Worm (Caenorhabditis elegans): ENCODE measurements around the gene str-138.

Gene str-138

DNA sequence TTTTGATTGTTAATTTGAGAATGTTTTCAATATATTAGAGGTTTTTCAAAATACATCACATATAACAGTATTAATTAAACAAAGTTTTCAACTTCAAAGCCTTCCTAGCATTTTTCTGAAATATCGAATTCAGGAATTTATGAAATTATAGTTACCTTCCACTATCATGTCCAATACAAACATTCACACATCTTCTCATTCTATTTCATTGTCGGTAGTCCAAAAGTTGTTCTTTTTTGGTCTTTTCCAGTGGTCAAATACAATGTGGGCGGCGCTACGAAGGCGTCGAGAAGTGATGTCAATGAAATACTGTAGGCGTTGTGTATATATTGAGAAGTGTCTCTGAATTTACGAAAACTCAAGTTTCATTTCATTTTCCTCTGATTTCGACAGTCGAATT is 17.3 kb downstream of the str-138 start, which contains the start of gene catp-3 (continued):
- no peak for TF ChIP-seq hlh-12 (tag; optimal IDR thresholded peaks at IDR 0.05)
- TF ChIP-seq hlh-26 (GFP tag; conservative IDR thresholded peaks at IDR 0.05), result no peak

DNA sequence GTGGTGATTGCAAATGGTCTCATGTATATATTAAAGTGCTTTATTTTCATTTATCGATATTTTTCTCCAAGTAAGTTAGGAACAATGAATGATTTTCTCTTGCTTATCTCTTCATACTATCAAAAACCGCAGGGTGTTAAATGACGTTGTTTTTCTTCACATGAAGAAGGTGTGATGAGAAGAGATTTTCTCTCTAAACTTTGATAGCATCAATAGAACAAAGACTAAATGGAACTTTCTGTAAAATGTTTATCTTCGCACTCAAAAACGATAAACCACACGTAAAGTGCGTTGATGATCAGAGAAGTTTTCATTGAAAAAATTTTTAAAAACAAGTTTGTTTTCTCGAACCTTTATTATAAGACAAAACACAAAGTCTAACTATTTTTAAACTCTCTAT is 21.4 kb downstream of the str-138 start:
- TF ChIP-seq lsl-1 (GFP tag; optimal IDR thresholded peaks at IDR 0.05), result no peak
- no peak for TF ChIP-seq ceh-40 (GFP tag; IDR thresholded peaks at IDR 0.05)
- TF ChIP-seq dpff-1 (tag; optimal IDR thresholded peaks at IDR 0.05), result no peak
- no peak for TF ChIP-seq cebp-1 (GFP tag; IDR thresholded peaks at IDR 0.05)
- TF ChIP-seq cebp-1 (tag; optimal IDR thresholded peaks at IDR 0.05), result no peak
- no peak for TF ChIP-seq efl-1 (GFP tag; optimal IDR thresholded peaks at IDR 0.05)
- no peak for TF ChIP-seq let-526 (GFP tag; IDR thresholded peaks at IDR 0.05)
- TF ChIP-seq tbx-9 (tag; optimal IDR thresholded peaks at IDR 0.05; ENCODE audit: borderline replicate concordance), result no peak
- no peak for TF ChIP-seq mes-4 (tag; optimal IDR thresholded peaks at IDR 0.05)

DNA sequence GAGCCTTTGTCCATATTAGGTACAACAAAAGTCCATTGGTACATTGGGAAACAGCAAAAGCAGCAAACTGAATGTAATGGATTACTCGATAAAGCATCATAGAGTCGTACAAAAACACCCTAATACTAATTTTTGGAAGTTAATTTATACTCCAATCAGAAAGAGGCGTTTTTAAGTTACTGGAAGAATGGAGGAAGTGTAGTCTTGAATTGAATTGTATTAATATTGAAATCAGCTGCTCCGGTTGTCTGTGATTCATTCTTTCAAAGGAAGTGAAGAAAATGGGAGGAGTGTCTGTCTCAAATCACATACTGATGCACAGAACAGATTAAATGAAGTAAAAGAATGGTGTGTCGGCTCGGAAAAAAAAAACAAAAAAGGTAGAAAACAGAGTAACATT is 23.1 kb downstream of the str-138 start, which contains the start of gene str-131:
TSS of gene str-131 (minus strand) at position 101 of the 400 bp plus-strand sequence.
- TF ChIP-seq pbrm-1 (GFP tag; IDR thresholded peaks at IDR 0.05), result no peak
- no peak for TF ChIP-seq nfyb-1 (GFP tag; IDR thresholded peaks at IDR 0.05)
- TF ChIP-seq ama-1 (optimal IDR thresholded peaks at IDR 0.05), result no peak
- no peak for TF ChIP-seq ama-1 (GFP tag; optimal IDR thresholded peaks at IDR 0.05)
- no peak for TF ChIP-seq ekl-4 (GFP tag; IDR thresholded peaks at IDR 0.05)

DNA sequence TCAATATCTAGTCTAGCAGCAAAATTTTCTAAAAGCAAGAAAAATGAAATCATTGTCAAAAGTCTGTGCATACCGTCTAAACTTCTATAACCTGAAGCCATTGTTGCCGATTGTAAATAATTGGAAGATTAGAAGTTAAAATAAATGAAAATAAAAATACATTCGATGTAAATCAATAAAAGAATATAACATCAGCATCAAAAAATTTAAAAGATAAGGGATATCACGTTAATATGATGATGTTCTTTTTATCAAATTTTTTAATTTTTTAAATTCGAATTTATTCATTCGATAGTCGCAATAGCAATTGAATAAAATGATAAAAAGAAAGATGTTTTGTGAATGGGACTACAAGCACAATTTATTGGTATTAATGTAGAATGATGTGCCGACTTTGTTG is 26.7 kb downstream of the str-138 start, which contains the start of gene C09H5.7:
TSS of gene C09H5.7 (minus strand) at position 101 of the 400 bp plus-strand sequence.
- no peak for TF ChIP-seq ceh-91 (GFP tag; IDR thresholded peaks at IDR 0.05)
- TF ChIP-seq Y53F4B.3 (GFP tag; IDR thresholded peaks at IDR 0.05), result no peak
- TF ChIP-seq attf-6 (GFP tag; IDR thresholded peaks at IDR 0.05), result no peak
- TF ChIP-seq ZK185.1 (tag; optimal IDR thresholded peaks at IDR 0.05; ENCODE audit: poor library complexity, severe bottlenecking), result no peak
- no peak for TF ChIP-seq ztf-3 (GFP tag; optimal IDR thresholded peaks at IDR 0.05)
- TF ChIP-seq lin-35 (GFP tag; optimal IDR thresholded peaks at IDR 0.05), result no peak
- no peak for TF ChIP-seq mel-28 (tag; optimal IDR thresholded peaks at IDR 0.05; ENCODE audit: borderline replicate concordance)
- no peak for TF ChIP-seq Y79H2A.3 (GFP tag; conservative IDR thresholded peaks at IDR 0.05)
- no peak for TF ChIP-seq F10E7.11 (tag; optimal IDR thresholded peaks at IDR 0.05)
- TF ChIP-seq nfya-2 (GFP tag; IDR thresholded peaks at IDR 0.05), result no peak
- TF ChIP-seq B0336.3 (GFP tag; IDR thresholded peaks at IDR 0.05), result no peak
- no peak for TF ChIP-seq aptf-3 (GFP tag; IDR thresholded peaks at IDR 0.05)
- TF ChIP-seq ztf-26 (tag; optimal IDR thresholded peaks at IDR 0.05), result no peak
- TF ChIP-seq nhr-120 (GFP tag; IDR thresholded peaks at IDR 0.05), result no peak
- TF ChIP-seq F23B12.7 (tag; optimal IDR thresholded peaks at IDR 0.05; ENCODE audit: insufficient read depth), result no peak
- no peak for TF ChIP-seq C17E4.6 (GFP tag; IDR thresholded peaks at IDR 0.05)
- TF ChIP-seq ztf-18 (tag; optimal IDR thresholded peaks at IDR 0.05), result no peak
- TF ChIP-seq B0019.2 (GFP tag; conservative IDR thresholded peaks at IDR 0.05), result no peak

DNA sequence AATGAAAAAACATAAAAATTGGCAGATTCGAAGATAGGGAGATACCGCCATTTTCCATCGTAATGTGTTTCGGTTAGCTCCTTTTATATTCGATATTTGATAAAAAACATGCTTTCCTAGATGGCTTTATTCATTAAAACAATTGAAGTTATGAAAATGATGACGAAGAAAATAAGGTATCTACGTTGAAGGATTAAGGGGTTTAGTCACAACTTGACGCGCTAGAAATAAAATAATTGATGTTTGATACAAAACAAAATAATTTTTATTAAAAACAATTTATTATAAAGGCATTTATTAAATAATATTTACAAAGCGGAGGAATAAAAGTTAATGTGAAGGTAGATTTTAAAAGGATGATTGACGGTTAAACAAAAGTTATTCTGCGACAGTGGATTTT is 32.1 kb downstream of the str-138 start, which contains the start of gene str-130:
TSS of gene str-130 (minus strand) at position 101 of the 400 bp plus-strand sequence.
- TF ChIP-seq ztf-26 (tag; optimal IDR thresholded peaks at IDR 0.05) (no peak), rcor-1 (GFP tag; IDR thresholded peaks at IDR 0.05) (no peak), pha-4 (tag; optimal IDR thresholded peaks at IDR 0.05) (no peak), nhr-90 (tag; optimal IDR thresholded peaks at IDR 0.05) (no peak), dpff-1 (tag; optimal IDR thresholded peaks at IDR 0.05) (no peak), ztf-3 (GFP tag; optimal IDR thresholded peaks at IDR 0.05) (no peak), F57C9.4 (tag; optimal IDR thresholded peaks at IDR 0.05) (no peak)

Measured in whole organism, young adult.